Worm (Caenorhabditis elegans) whole organism, late embryonic: ENCODE results near the gene tyra-3.

Experiments
- C08G9.2 ChIP-seq: sonication (generic microtip); optimal IDR thresholded peaks from 2 replicates; lab custom pipeline; 2016; ENCODE audit warnings: mild to moderate bottlenecking, missing genetic modification characterization, moderate library complexity, missing compliant biosample characterization
- C38D4.7 ChIP-seq: fragments of 200-800 bp; sonication (Bioruptor generic); optimal IDR thresholded peaks from 2 replicates; lab custom pipeline; 2018; ENCODE audit warnings: mild to moderate bottlenecking, missing genetic modification characterization, moderate library complexity, missing compliant biosample characterization
- F13H6.1 ChIP-seq: sonication (generic microtip); optimal IDR thresholded peaks from 2 replicates; lab custom pipeline; 2016; ENCODE audit warnings: missing genetic modification characterization, missing compliant biosample characterization
- K02D7.2 ChIP-seq: sonication (generic microtip); optimal IDR thresholded peaks from 2 replicates; lab custom pipeline; 2017; ENCODE audit warnings: mild to moderate bottlenecking, missing genetic modification characterization, missing compliant biosample characterization
- K09A11.1 ChIP-seq: sonication (generic microtip); optimal IDR thresholded peaks from 2 replicates; lab custom pipeline; 2017; ENCODE audit warnings: antibody characterized with exemption, mild to moderate bottlenecking, missing genetic modification characterization, missing compliant biosample characterization; ENCODE audit not compliant: insufficient read depth
- T23F11.4 ChIP-seq: fragments of 200-800 bp; sonication (Bioruptor generic); optimal IDR thresholded peaks from 2 replicates; lab custom pipeline; 2018; ENCODE audit warnings: mild to moderate bottlenecking, missing genetic modification characterization, missing compliant biosample characterization
- Y22D7AL.16 ChIP-seq: sonication (generic microtip); optimal IDR thresholded peaks from 2 replicates; lab custom pipeline; 2016; ENCODE audit warnings: missing genetic modification characterization, missing compliant biosample characterization
- ama-1 ChIP-seq: fragments of 150-350 bp; optimal IDR thresholded peaks from 2 replicates; lab custom pipeline; 2014
- ceh-14 ChIP-seq: sonication (generic microtip); optimal IDR thresholded peaks from 2 replicates; lab custom pipeline; 2016; ENCODE audit warnings: missing genotype, missing genetic modification characterization, missing compliant biosample characterization
- ceh-19 ChIP-seq: fragments of 200-800 bp; sonication (Bioruptor generic); optimal IDR thresholded peaks from 2 replicates; lab custom pipeline; 2018; ENCODE audit warnings: mild to moderate bottlenecking, missing genetic modification characterization, missing compliant biosample characterization
- ceh-24 ChIP-seq: sonication (generic microtip); optimal IDR thresholded peaks from 2 replicates; lab custom pipeline; 2016; ENCODE audit warnings: mild to moderate bottlenecking, missing genetic modification characterization, missing compliant biosample characterization
- ceh-30 ChIP-seq: fragments of 150-350 bp; optimal IDR thresholded peaks from 2 replicates; lab custom pipeline; 2014; ENCODE audit warnings: missing biosample characterization, missing genetic modification characterization
- ceh-34 ChIP-seq: sonication (generic microtip); optimal IDR thresholded peaks from 2 replicates; lab custom pipeline; 2016; ENCODE audit warnings: mild to moderate bottlenecking, missing genetic modification characterization, missing compliant biosample characterization
- ceh-9 ChIP-seq: sonication (generic microtip); optimal IDR thresholded peaks from 2 replicates; lab custom pipeline; 2016; ENCODE audit warnings: mild to moderate bottlenecking, missing genetic modification characterization, inconsistent platforms, missing compliant biosample characterization
- che-1 ChIP-seq: sonication (generic microtip); optimal IDR thresholded peaks from 2 replicates; lab custom pipeline; 2016; ENCODE audit warnings: mild to moderate bottlenecking, missing genetic modification characterization, missing compliant biosample characterization
- dmd-4 ChIP-seq: sonication (generic microtip); optimal IDR thresholded peaks from 2 replicates; lab custom pipeline; 2016; ENCODE audit warnings: borderline replicate concordance, missing genetic modification characterization, missing compliant biosample characterization
- dve-1 ChIP-seq: sonication (generic microtip); optimal IDR thresholded peaks from 2 replicates; lab custom pipeline; 2017; ENCODE audit warnings: antibody characterized with exemption, mild to moderate bottlenecking, missing genetic modification characterization, missing compliant biosample characterization
- elt-2 ChIP-seq: sonication (generic microtip); optimal IDR thresholded peaks from 2 replicates; lab custom pipeline; 2016; ENCODE audit warnings: missing genetic modification reagents, missing genetic modification characterization, missing compliant biosample characterization
- ets-4 ChIP-seq: sonication (generic microtip); optimal IDR thresholded peaks from 2 replicates; lab custom pipeline; 2016; ENCODE audit warnings: missing genetic modification characterization, missing compliant biosample characterization
- eyg-1 ChIP-seq: sonication (generic microtip); optimal IDR thresholded peaks from 2 replicates; lab custom pipeline; 2016; ENCODE audit warnings: missing genotype, missing genetic modification characterization, missing compliant biosample characterization
- fax-1 ChIP-seq: sonication (generic microtip); optimal IDR thresholded peaks from 2 replicates; lab custom pipeline; 2016; ENCODE audit warnings: missing genotype, missing genetic modification characterization, missing compliant biosample characterization
- fkh-10 ChIP-seq: fragments of 150-350 bp; optimal IDR thresholded peaks from 2 replicates; lab custom pipeline; 2014; ENCODE audit warnings: missing biosample characterization, missing genetic modification reagents, missing genetic modification characterization
- fkh-6 ChIP-seq: sonication (generic microtip); optimal IDR thresholded peaks from 2 replicates; lab custom pipeline; 2016; ENCODE audit warnings: missing genetic modification characterization, missing compliant biosample characterization
- gmeb-2 ChIP-seq: sonication (generic microtip); optimal IDR thresholded peaks from 2 replicates; lab custom pipeline; 2016; ENCODE audit warnings: missing genetic modification characterization, inconsistent platforms, missing compliant biosample characterization
- hlh-13 ChIP-seq: fragments of 200-800 bp; sonication (Bioruptor generic); optimal IDR thresholded peaks from 2 replicates; lab custom pipeline; 2018; ENCODE audit warnings: mild to moderate bottlenecking, missing genetic modification characterization, missing compliant biosample characterization
- hlh-15 ChIP-seq: sonication (generic microtip); optimal IDR thresholded peaks from 2 replicates; lab custom pipeline; 2016; ENCODE audit warnings: missing genetic modification characterization, missing compliant biosample characterization
- hlh-6 ChIP-seq: sonication (generic microtip); optimal IDR thresholded peaks from 2 replicates; lab custom pipeline; 2016; ENCODE audit warnings: missing genotype, missing genetic modification characterization, missing compliant biosample characterization
- hlh-8 ChIP-seq: sonication (generic microtip); optimal IDR thresholded peaks from 2 replicates; lab custom pipeline; 2016; ENCODE audit warnings: missing genotype, missing genetic modification characterization, missing compliant biosample characterization
- lim-6 ChIP-seq: sonication (generic microtip); optimal IDR thresholded peaks from 2 replicates; lab custom pipeline; 2016; ENCODE audit warnings: missing genetic modification characterization, missing compliant biosample characterization
- lin-11 ChIP-seq: fragments of 200-800 bp; sonication (Bioruptor generic); optimal IDR thresholded peaks from 2 replicates; lab custom pipeline; 2018; ENCODE audit warnings: mild to moderate bottlenecking, missing genetic modification characterization, missing compliant biosample characterization
- nfya-1 ChIP-seq: sonication (generic microtip); optimal IDR thresholded peaks from 2 replicates; lab custom pipeline; 2017; ENCODE audit warnings: missing genetic modification characterization, mild to moderate bottlenecking, missing compliant biosample characterization, antibody characterized with exemption, moderate library complexity
- nhr-11 ChIP-seq: fragments of 150-350 bp; optimal IDR thresholded peaks from 2 replicates; lab custom pipeline; 2014; ENCODE audit warnings: missing biosample characterization, missing genetic modification characterization
- odd-2 ChIP-seq: sonication (generic microtip); optimal IDR thresholded peaks from 2 replicates; lab custom pipeline; 2017; ENCODE audit warnings: antibody characterized with exemption, mild to moderate bottlenecking, missing genetic modification characterization, missing compliant biosample characterization
- pag-3 ChIP-seq: sonication (generic microtip); optimal IDR thresholded peaks from 2 replicates; lab custom pipeline; 2016; ENCODE audit warnings: missing compliant biosample characterization, missing genetic modification characterization, borderline replicate concordance
- pat-9 ChIP-seq: fragments of 200-800 bp; sonication (Bioruptor generic); optimal IDR thresholded peaks from 2 replicates; lab custom pipeline; 2018; ENCODE audit warnings: mild to moderate bottlenecking, missing genetic modification characterization, moderate library complexity, missing compliant biosample characterization
- pax-1 ChIP-seq: fragments of 150-350 bp; optimal IDR thresholded peaks from 2 replicates; lab custom pipeline; 2014; ENCODE audit warnings: missing biosample characterization, missing genetic modification characterization
- pha-2 ChIP-seq: sonication (generic microtip); optimal IDR thresholded peaks from 2 replicates; lab custom pipeline; 2017; ENCODE audit warnings: mild to moderate bottlenecking, missing genetic modification characterization, missing compliant biosample characterization
- pha-4 ChIP-seq: fragments of 150-350 bp; optimal IDR thresholded peaks from 2 replicates; lab custom pipeline; 2018; ENCODE audit warnings: missing biosample characterization, missing genetic modification reagents, missing genetic modification characterization
- pqm-1 ChIP-seq: sonication (generic microtip); optimal IDR thresholded peaks from 2 replicates; lab custom pipeline; 2016; ENCODE audit warnings: missing genetic modification characterization, missing compliant biosample characterization
- ref-2 ChIP-seq: sonication (generic microtip); optimal IDR thresholded peaks from 2 replicates; lab custom pipeline; 2016; ENCODE audit warnings: missing genetic modification characterization, missing compliant biosample characterization
- rnt-1 ChIP-seq: sonication (generic microtip); optimal IDR thresholded peaks from 2 replicates; lab custom pipeline; 2016; ENCODE audit warnings: missing genetic modification characterization, missing compliant biosample characterization
- sox-2 ChIP-seq: fragments of 200-800 bp; sonication (Bioruptor generic); IDR thresholded peaks from 2 replicates; pipeline ENCODE4 v1.3.6; 2022; ENCODE audit warnings: missing genetic modification reagents, missing genetic modification characterization, missing compliant biosample characterization
- sox-4 ChIP-seq: sonication (generic microtip); optimal IDR thresholded peaks from 2 replicates; lab custom pipeline; 2017; ENCODE audit warnings: mild to moderate bottlenecking, missing genetic modification characterization, inconsistent platforms, missing compliant biosample characterization
- syd-9 ChIP-seq: sonication (generic microtip); optimal IDR thresholded peaks from 2 replicates; lab custom pipeline; 2016; ENCODE audit warnings: mild to moderate bottlenecking, missing genetic modification characterization, moderate library complexity, missing compliant biosample characterization
- tbx-7 ChIP-seq: sonication (generic microtip); optimal IDR thresholded peaks from 2 replicates; lab custom pipeline; 2016; ENCODE audit warnings: missing genotype, missing genetic modification characterization, missing compliant biosample characterization
- unc-42 ChIP-seq: sonication (generic microtip); optimal IDR thresholded peaks from 2 replicates; lab custom pipeline; 2016; ENCODE audit warnings: missing genotype, missing genetic modification characterization, missing compliant biosample characterization
- zip-5 ChIP-seq: sonication (generic microtip); optimal IDR thresholded peaks from 2 replicates; lab custom pipeline; 2016; ENCODE audit warnings: missing genetic modification characterization, missing compliant biosample characterization

The tyra-3 gene

DNA sequence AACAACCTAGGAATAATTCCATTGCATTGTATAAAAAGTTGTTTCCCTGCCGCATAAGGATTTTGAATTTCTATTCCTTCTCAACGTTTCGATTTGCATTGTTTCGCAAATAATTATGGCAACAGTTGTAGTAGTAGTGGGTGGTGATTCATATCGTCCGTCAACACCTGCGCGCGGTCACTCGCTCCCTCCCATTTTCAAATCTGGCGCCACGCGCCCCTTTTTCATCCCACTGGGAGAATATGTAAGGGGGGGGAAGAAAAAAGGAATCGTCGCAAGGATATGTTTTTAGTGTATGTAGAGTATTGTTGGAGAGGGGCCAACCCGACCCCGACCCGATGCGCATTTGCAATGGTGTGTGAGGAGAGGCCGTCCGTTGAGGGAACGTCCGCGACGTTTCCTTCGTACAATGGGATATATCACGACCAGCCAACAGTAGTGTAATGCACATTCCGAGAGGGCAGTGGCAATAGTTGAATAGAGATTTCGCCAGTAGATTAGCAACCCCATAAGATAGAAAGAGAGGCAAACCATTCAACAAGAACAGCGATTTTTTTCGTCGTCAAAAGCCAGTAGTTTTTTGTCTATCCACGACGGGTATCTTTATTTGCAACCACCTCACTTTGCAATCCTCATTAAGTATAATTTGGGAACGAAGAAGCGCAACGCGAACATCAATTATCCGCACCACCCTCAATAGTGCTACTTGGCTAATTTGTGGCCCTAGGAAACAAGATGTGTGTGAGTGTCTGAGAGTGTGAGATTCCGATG lies 13.2 kb downstream of the tyra-3 start (continued):
- TF ChIP-seq ceh-24, result no peak
- TF ChIP-seq hlh-13 (GFP tag; lab: Kevin White, UChicago), result peak; percentile 28
- TF ChIP-seq ceh-19 (GFP tag; lab: Kevin White, UChicago), result peak; percentile 47

DNA sequence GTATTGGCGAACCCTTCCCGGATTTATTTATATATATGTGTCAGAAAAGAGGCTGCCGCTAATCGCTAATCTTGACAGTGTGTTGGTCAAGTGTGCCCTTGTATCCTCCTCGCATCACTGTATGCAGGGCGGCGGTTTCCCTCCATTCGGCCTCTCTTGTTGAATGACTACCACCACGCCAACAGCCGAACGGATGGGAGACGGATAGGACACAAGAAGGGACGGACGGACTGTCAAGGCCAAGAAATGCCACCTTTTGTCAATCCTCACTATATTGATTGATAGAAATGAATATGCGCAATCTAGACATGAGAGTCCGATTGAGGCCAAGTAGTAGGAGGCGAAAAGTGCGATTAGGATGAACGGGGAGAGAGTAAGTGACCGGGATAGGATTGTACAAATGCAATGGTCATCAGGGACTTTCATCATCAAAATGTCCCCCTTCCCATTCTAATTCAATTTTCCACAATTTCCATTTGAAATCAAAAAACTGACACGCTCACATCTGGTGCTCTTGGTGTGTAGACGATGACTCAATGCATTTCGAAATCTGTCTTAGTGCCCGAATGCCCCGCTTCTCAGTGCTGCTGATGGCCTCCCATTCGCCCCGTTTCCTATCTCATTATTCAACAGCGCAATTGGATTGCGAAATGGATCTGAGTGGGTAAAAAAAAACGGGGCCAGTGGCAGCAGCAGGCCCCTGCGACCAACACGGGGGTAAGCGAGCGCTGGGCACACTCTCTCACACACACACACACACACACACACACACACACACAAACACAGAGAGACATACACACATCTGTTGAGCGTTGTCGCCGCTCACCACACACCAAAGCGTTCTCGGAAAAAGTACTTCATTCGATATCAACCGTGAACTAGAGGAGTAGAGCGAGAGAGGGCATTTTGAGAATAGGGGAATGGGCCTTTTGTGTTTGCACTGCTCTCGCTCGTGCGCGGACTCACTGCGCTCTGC lies 14.1 kb downstream of the tyra-3 start:
- TF ChIP-seq ceh-14 (tag; lab: Kevin White, UChicago) (peak; percentile 23), dve-1 (tag; lab: Kevin White, UChicago) (no peak), hlh-15 (tag; lab: Kevin White, UChicago) (no peak), pha-2 (tag; lab: Kevin White, UChicago) (peak; percentile 75), pat-9 (no peak), gmeb-2 (tag; lab: Kevin White, UChicago) (no peak), pax-1 (tag; lab: Kevin White, UChicago) (peak; percentile 65), fax-1 (tag; lab: Kevin White, UChicago) (no peak), ref-2 (tag; lab: Kevin White, UChicago) (no peak), ceh-24 (no peak), fkh-10 (no peak), K09A11.1 (tag; lab: Kevin White, UChicago) (no peak), hlh-6 (no peak), ceh-19 (GFP tag; lab: Kevin White, UChicago) (no peak), tbx-7 (tag; lab: Kevin White, UChicago) (no peak), nfya-1 (tag; lab: Kevin White, UChicago) (peak; percentile 49), sox-4 (tag; lab: Kevin White, UChicago) (no peak), odd-2 (no peak), C08G9.2 (tag; lab: Kevin White, UChicago) (no peak), elt-2 (tag; lab: Kevin White, UChicago) (peak; percentile 24), lim-6 (no peak), ceh-34 (peak; percentile 74), ets-4 (tag; lab: Kevin White, UChicago) (no peak), F13H6.1 (tag; lab: Kevin White, UChicago) (no peak), dmd-4 (tag; lab: Kevin White, UChicago) (no peak), zip-5 (tag; lab: Kevin White, UChicago) (peak; percentile 8), unc-42 (peak; percentile 80), Y22D7AL.16 (tag; lab: Kevin White, UChicago) (no peak), rnt-1 (no peak), ceh-9 (tag; lab: Kevin White, UChicago) (no peak), pha-4 (tag; lab: Kevin White, UChicago) (no peak), ceh-30 (tag; lab: Kevin White, UChicago) (no peak), syd-9 (no peak), fkh-6 (tag; lab: Kevin White, UChicago) (peak; percentile 1), pag-3 (tag; lab: Kevin White, UChicago) (no peak), pqm-1 (no peak), T23F11.4 (GFP tag; lab: Kevin White, UChicago) (no peak), che-1 (tag; lab: Kevin White, UChicago) (no peak), hlh-13 (GFP tag; lab: Kevin White, UChicago) (no peak), K02D7.2 (tag; lab: Kevin White, UChicago) (no peak), hlh-8 (tag; lab: Kevin White, UChicago) (no peak), ama-1 (no peak), sox-2 (no peak), lin-11 (tag; lab: Kevin White, UChicago) (peak; percentile 36), nhr-11 (tag; lab: Kevin White, UChicago) (no peak), eyg-1 (tag; lab: Kevin White, UChicago) (no peak), C38D4.7 (GFP tag; lab: Kevin White, UChicago) (no peak)
